Fruit fly (Drosophila melanogaster) whole organism, prepupa: Measurements from ENCODE around the gene CG46396.

Source experiments
- CG15336 ChIP-seq: fragments of 200-800 bp; sonication (Bioruptor generic); IDR thresholded peaks from 2 replicates; pipeline ENCODE4 v1.3.6; 2022; ENCODE audit warnings: missing biosample characterization, missing genetic modification characterization
- CG1621 ChIP-seq: fragments of 200-800 bp; sonication (Bioruptor generic); optimal IDR thresholded peaks from 3 replicates; lab custom pipeline; 2018; ENCODE audit warnings: missing biosample characterization, mild to moderate bottlenecking, missing genetic modification characterization
- CG16779 ChIP-seq: fragments of 200-800 bp; sonication (Bioruptor generic); optimal IDR thresholded peaks from 3 replicates; lab custom pipeline; 2017; ENCODE audit warnings: missing biosample characterization, mild to moderate bottlenecking, missing genetic modification characterization
- CG6792 ChIP-seq: fragments of 200-800 bp; sonication (Bioruptor generic); optimal IDR thresholded peaks from 3 replicates; lab custom pipeline; 2016; ENCODE audit warnings: missing biosample characterization, missing genetic modification characterization
- Lpt ChIP-seq: fragments of 200-800 bp; sonication (Bioruptor generic); optimal IDR thresholded peaks from 3 replicates; lab custom pipeline; 2016; ENCODE audit warnings: missing biosample characterization, missing genetic modification characterization
- dac ChIP-seq: fragments of 200-800 bp; sonication (Bioruptor generic); optimal IDR thresholded peaks from 2 replicates; lab custom pipeline; 2017; ENCODE audit warnings: missing biosample characterization, mild to moderate bottlenecking, missing genetic modification characterization
- dsx ChIP-seq: fragments of 200-800 bp; optimal IDR thresholded peaks from 3 replicates; lab custom pipeline; 2019; ENCODE audit warnings: missing biosample characterization, mild to moderate bottlenecking, missing genetic modification characterization, moderate library complexity; ENCODE audit not compliant: poor library complexity, severe bottlenecking
- fd59A ChIP-seq: fragments of 200-800 bp; sonication (Bioruptor generic); optimal IDR thresholded peaks from 2 replicates; lab custom pipeline; 2017; ENCODE audit warnings: missing biosample characterization, mild to moderate bottlenecking, missing genetic modification characterization, missing genetic modification reagents
- spab ChIP-seq: fragments of 200-800 bp; sonication (Bioruptor generic); optimal IDR thresholded peaks from 2 replicates; lab custom pipeline; 2017; ENCODE audit warnings: missing biosample characterization, mild to moderate bottlenecking, missing genetic modification characterization, missing genetic modification reagents

DNA sequence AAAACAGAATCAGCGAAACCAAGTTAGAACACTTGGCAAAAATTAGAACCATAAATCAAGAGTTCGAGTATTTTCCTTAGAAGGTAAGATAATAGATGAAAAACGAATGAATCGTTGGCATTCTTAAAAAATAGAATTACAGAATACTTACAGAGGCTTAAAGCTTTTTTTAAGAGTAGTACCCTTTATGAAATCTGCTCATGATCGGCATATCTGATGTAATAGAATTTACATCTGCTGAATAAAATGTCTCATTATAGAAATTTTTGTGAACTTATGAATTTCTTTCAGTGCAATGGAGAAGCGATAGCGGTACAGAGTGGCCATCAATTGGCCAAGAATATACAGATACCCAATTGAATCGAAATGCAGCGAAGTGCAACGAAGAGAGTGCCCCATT is 12.4 kb upstream of the CG46396 start, which contains the start of gene Osi13:
- TF ChIP-seq fd59A (GFP tag; lab: Kevin White, UChicago) (no peak), dac (no peak), spab (GFP tag; lab: Kevin White, UChicago) (no peak), CG15336 (no peak), CG16779 (no peak), CG1621 (tag; lab: Kevin White, UChicago) (no peak), dsx (GFP tag; lab: Kevin White, UChicago) (no peak), Lpt (GFP tag; lab: Kevin White, UChicago) (no peak), CG6792 (GFP tag; lab: Kevin White, UChicago) (no peak)
